Fruit fly (Drosophila melanogaster): ENCODE data around the gene Cyp6a16.
A peak's percentile ranks its signal among the peaks of the same experiment; 100 is the strongest.

DNA sequence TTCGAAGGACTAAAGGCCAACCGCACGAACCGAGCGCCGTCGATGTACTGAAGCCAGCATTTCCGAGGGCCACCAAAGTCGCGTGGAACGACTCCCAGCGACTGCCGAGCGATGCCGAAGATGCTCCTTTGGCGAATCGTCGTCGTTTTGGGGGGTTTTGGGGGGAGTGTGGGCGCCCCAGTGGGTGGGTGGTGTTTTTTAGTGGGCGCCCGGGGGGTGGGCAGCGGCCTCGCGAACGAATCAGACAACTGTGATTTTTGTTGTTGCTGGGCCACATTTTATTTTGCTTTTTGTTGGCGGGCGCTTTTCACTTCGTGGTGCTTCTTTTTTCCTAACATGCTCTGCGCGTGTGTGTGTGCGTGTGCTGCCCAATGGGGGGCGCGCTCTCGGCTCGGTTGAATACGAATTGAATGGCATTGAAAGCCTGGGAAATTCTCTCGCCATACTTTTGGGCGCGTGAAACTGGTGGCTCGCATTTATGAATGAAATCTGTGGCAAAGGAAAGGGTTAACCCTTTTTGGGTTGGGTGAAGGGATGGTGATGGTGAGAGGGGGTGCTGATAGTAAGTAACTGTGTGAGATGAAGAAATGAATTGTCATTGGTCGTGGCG, 5.6 kb downstream of the Cyp6a16 start, which contains the start of gene DIP-eta:
- TF ChIP-seq tj (GFP tag; optimal IDR thresholded peaks at IDR 0.05) (no peak), cic (GFP tag; optimal IDR thresholded peaks at IDR 0.05) (no peak), CG14711 (tag; optimal IDR thresholded peaks at IDR 0.05) (no peak), CG7045 (GFP tag; optimal IDR thresholded peaks at IDR 0.05) (peak; percentile 64), Clk (GFP tag; optimal IDR thresholded peaks at IDR 0.05) (no peak), CG7101 (tag; optimal IDR thresholded peaks at IDR 0.05) (no peak), ovo (GFP tag; optimal IDR thresholded peaks at IDR 0.05) (no peak), pad (GFP tag; optimal IDR thresholded peaks at IDR 0.05) (no peak)
